Worm (Caenorhabditis elegans): Measurements from ENCODE around the gene T25B9.12.
"Not testable (repeated sequence)": the region's sequence is repeated elsewhere in the genome, so short reads cannot be mapped to it uniquely, and the experiment has no call there.

DNA sequence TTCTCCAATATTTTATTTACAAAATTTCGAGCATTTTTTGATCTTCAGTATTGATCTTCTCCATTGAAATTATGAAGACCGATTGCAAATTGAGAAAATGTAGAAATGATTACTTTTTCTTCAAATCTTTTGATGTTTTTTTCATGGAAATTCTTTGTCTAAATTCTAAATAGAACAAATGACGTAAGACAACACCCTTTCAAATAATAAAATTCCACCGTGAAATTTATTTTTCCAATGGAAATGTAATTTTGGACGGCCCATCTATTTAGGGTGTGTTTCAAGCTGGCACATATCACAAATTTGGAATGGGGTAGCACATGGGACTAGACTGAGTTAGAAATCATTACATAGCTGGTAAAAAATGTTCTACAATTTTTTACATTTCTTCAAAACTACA is 13.4 kb upstream of the T25B9.12 start, which contains the start of gene T25B9.2:
- TF ChIP-seq dao-5, W03F9.2 (tag; optimal IDR thresholded peaks at IDR 0.05): not testable (repeated sequence)

Measured in whole organism, L4/young adult.